Fruit fly (Drosophila melanogaster) whole organism, embryonic: ENCODE measurements around the gene Cnot4.

Source experiments
- Adf1 ChIP-seq: fragments of 200-800 bp; sonication (Bioruptor generic); IDR thresholded peaks from 2 replicates; pipeline ENCODE4 v1.3.6; 2022; ENCODE audit warnings: missing biosample characterization, missing genetic modification characterization
- Bteb2 ChIP-seq: fragments of 200-800 bp; sonication (Bioruptor generic); optimal IDR thresholded peaks from 2 replicates; lab custom pipeline; 2016; ENCODE audit warnings: missing biosample characterization, missing genetic modification characterization
- CG10321 ChIP-seq: fragments of 200-800 bp; sonication (Bioruptor generic); IDR thresholded peaks from 2 replicates; pipeline ENCODE4 v1.3.6; 2022; ENCODE audit warnings: missing biosample characterization, missing genetic modification characterization
- CG11696 ChIP-seq: fragments of 200-800 bp; sonication (Bioruptor generic); IDR thresholded peaks from 2 replicates; pipeline ENCODE4 v1.3.6; 2022; ENCODE audit warnings: missing biosample characterization, missing genetic modification characterization
- CG1233 ChIP-seq: fragments of 200-800 bp; sonication (Bioruptor generic); optimal IDR thresholded peaks from 4 replicates; lab custom pipeline; 2018; ENCODE audit warnings: missing biosample characterization, mild to moderate bottlenecking, missing genetic modification characterization
- CG17186 ChIP-seq: fragments of 200-800 bp; sonication (Bioruptor generic); optimal IDR thresholded peaks from 3 replicates; lab custom pipeline; 2017; ENCODE audit warnings: missing biosample characterization, missing genetic modification reagents, missing genetic modification characterization
- CG1832 ChIP-seq: fragments of 200-800 bp; sonication (Bioruptor generic); optimal IDR thresholded peaks from 2 replicates; lab custom pipeline; 2017; ENCODE audit warnings: missing biosample characterization, mild to moderate bottlenecking, missing genetic modification characterization, inconsistent platforms
- CG18599 ChIP-seq: fragments of 200-800 bp; sonication (Bioruptor generic); optimal IDR thresholded peaks from 3 replicates; lab custom pipeline; 2017; ENCODE audit warnings: missing biosample characterization, missing genetic modification characterization, mild to moderate bottlenecking, moderate library complexity, missing genetic modification reagents
- CG2678 ChIP-seq: fragments of 200-800 bp; sonication (Bioruptor generic); optimal IDR thresholded peaks from 3 replicates; lab custom pipeline; 2019; ENCODE audit warnings: missing biosample characterization, mild to moderate bottlenecking, missing genetic modification characterization, moderate library complexity
- CG3847 ChIP-seq: fragments of 200-800 bp; sonication (Bioruptor generic); IDR thresholded peaks from 2 replicates; pipeline ENCODE4 v1.3.6; 2022; ENCODE audit warnings: missing biosample characterization, missing genetic modification characterization
- CG4360 ChIP-seq: fragments of 200-800 bp; sonication (Bioruptor generic); IDR thresholded peaks from 2 replicates; pipeline ENCODE4 v1.3.6; 2022; ENCODE audit warnings: missing biosample characterization, missing genetic modification characterization
- CG4854 ChIP-seq: fragments of 200-800 bp; sonication (Bioruptor generic); optimal IDR thresholded peaks from 2 replicates; lab custom pipeline; 2016; ENCODE audit warnings: missing biosample characterization, missing genetic modification characterization, inconsistent platforms
- CG5953 ChIP-seq: fragments of 200-800 bp; sonication (Bioruptor generic); IDR thresholded peaks from 2 replicates; pipeline ENCODE4 v1.3.6; 2022; ENCODE audit warnings: missing biosample characterization, missing genetic modification characterization
- CG7786 ChIP-seq: fragments of 200-800 bp; sonication (Bioruptor generic); optimal IDR thresholded peaks from 2 replicates; lab custom pipeline; 2016; ENCODE audit warnings: missing biosample characterization, missing genetic modification characterization
- CG7928 ChIP-seq: fragments of 200-800 bp; sonication (Bioruptor generic); optimal IDR thresholded peaks from 2 replicates; lab custom pipeline; 2017; ENCODE audit warnings: missing biosample characterization, mild to moderate bottlenecking, missing genetic modification characterization
- CHES-1-like ChIP-seq: fragments of 200-800 bp; sonication (Bioruptor generic); optimal IDR thresholded peaks from 2 replicates; lab custom pipeline; 2016; ENCODE audit warnings: missing biosample characterization, missing genetic modification characterization
- Ets97D ChIP-seq: fragments of 200-800 bp; sonication (Bioruptor generic); optimal IDR thresholded peaks from 3 replicates; lab custom pipeline; 2016; ENCODE audit warnings: missing biosample characterization, missing genetic modification characterization
- HmgD ChIP-seq: fragments of 200-800 bp; sonication (Bioruptor generic); optimal IDR thresholded peaks from 3 replicates; lab custom pipeline; 2016; ENCODE audit warnings: missing biosample characterization, missing genetic modification characterization
- Jarid2 ChIP-seq: fragments of 200-800 bp; sonication (Bioruptor generic); optimal IDR thresholded peaks from 3 replicates; lab custom pipeline; 2017; ENCODE audit warnings: mild to moderate bottlenecking, missing biosample characterization, missing genetic modification reagents, missing genetic modification characterization
- Lhr ChIP-seq: fragments of 200-800 bp; sonication (Bioruptor generic); optimal IDR thresholded peaks from 3 replicates; lab custom pipeline; 2017; ENCODE audit warnings: mild to moderate bottlenecking, missing biosample characterization, missing genetic modification reagents, missing genetic modification characterization
- PHDP ChIP-seq: fragments of 200-800 bp; sonication (Bioruptor generic); optimal IDR thresholded peaks from 3 replicates; lab custom pipeline; 2018; ENCODE audit warnings: missing biosample characterization, mild to moderate bottlenecking, missing genetic modification characterization, moderate library complexity
- Pdp1 ChIP-seq, 2 experiments: fragments of 200-800 bp; sonication (Bioruptor generic); optimal IDR thresholded peaks; 3 replicates each; lab custom pipeline; 2016; ENCODE audit warnings: missing biosample characterization in 2 of 2, missing genetic modification characterization in 2 of 2, mild to moderate bottlenecking in 1 of 2, moderate library complexity in 1 of 2
- Rfx ChIP-seq: fragments of 200-800 bp; sonication (Bioruptor generic); IDR thresholded peaks from 2 replicates; pipeline ENCODE4 v1.3.6; 2022; ENCODE audit warnings: missing biosample characterization, missing genetic modification characterization
- Spps ChIP-seq: fragments of 200-800 bp; sonication (Bioruptor generic); optimal IDR thresholded peaks from 2 replicates; lab custom pipeline; 2018; ENCODE audit warnings: missing biosample characterization, mild to moderate bottlenecking, missing genetic modification characterization
- Taf1 ChIP-seq: fragments of 200-800 bp; sonication (Bioruptor generic); IDR thresholded peaks from 2 replicates; pipeline ENCODE4 v1.3.6; 2022; ENCODE audit warnings: missing biosample characterization, missing genetic modification characterization
- Usf ChIP-seq: fragments of 200-800 bp; sonication (Bioruptor generic); optimal IDR thresholded peaks from 2 replicates; lab custom pipeline; 2017; ENCODE audit warnings: missing genotype, missing biosample characterization, missing genetic modification characterization
- bab2 ChIP-seq: fragments of 200-800 bp; sonication (Bioruptor generic); optimal IDR thresholded peaks from 2 replicates; lab custom pipeline; 2016; ENCODE audit warnings: missing biosample characterization, missing genetic modification characterization
- crp ChIP-seq, 2 experiments: fragments of 200-800 bp; sonication (Bioruptor generic); optimal IDR thresholded peaks; 2 replicates in 1 of 2; 3 replicates in 1 of 2; lab custom pipeline; 2017; ENCODE audit warnings: missing biosample characterization in 2 of 2, missing genetic modification characterization in 2 of 2, mild to moderate bottlenecking in 1 of 2, moderate library complexity in 1 of 2
- dan ChIP-seq: fragments of 200-800 bp; sonication (Bioruptor generic); IDR thresholded peaks from 2 replicates; pipeline ENCODE4 v1.3.6; 2022; ENCODE audit warnings: missing biosample characterization, missing genetic modification characterization
- dmrt11E ChIP-seq: fragments of 200-800 bp; sonication (Bioruptor generic); optimal IDR thresholded peaks from 3 replicates; lab custom pipeline; 2018; ENCODE audit warnings: missing biosample characterization, mild to moderate bottlenecking, missing genetic modification characterization, moderate library complexity
- dysf ChIP-seq: fragments of 200-800 bp; sonication (Bioruptor generic); IDR thresholded peaks from 3 replicates; pipeline ENCODE4 v1.3.6; 2022; ENCODE audit warnings: missing biosample characterization, missing genetic modification characterization
- gcm ChIP-seq: fragments of 200-800 bp; sonication (Bioruptor generic); optimal IDR thresholded peaks from 2 replicates; lab custom pipeline; 2019; ENCODE audit warnings: missing biosample characterization, mild to moderate bottlenecking, missing genetic modification characterization, moderate library complexity
- gsb ChIP-seq: fragments of 200-800 bp; sonication (Bioruptor generic); IDR thresholded peaks from 2 replicates; pipeline ENCODE4 v1.3.6; 2022; ENCODE audit warnings: missing biosample characterization, missing genetic modification characterization
- jing ChIP-seq: fragments of 200-800 bp; sonication (Bioruptor generic); optimal IDR thresholded peaks from 2 replicates; lab custom pipeline; 2018; ENCODE audit warnings: missing biosample characterization, mild to moderate bottlenecking, missing genetic modification characterization
- maf-S ChIP-seq: fragments of 200-800 bp; sonication (Bioruptor generic); optimal IDR thresholded peaks from 2 replicates; lab custom pipeline; 2016; ENCODE audit warnings: missing biosample characterization, missing genetic modification characterization
- odd ChIP-seq: fragments of 200-800 bp; sonication (Bioruptor generic); optimal IDR thresholded peaks from 2 replicates; lab custom pipeline; 2017; ENCODE audit warnings: missing biosample characterization, mild to moderate bottlenecking, missing genetic modification characterization
- pho ChIP-seq: fragments of 200-800 bp; sonication (Bioruptor generic); optimal IDR thresholded peaks from 2 replicates; lab custom pipeline; 2016; ENCODE audit warnings: missing biosample characterization, missing genetic modification characterization
- ro ChIP-seq: fragments of 200-800 bp; sonication (Bioruptor generic); IDR thresholded peaks from 2 replicates; pipeline ENCODE4 v1.3.6; 2022; ENCODE audit warnings: missing biosample characterization, missing genetic modification characterization
- run ChIP-seq: fragments of 200-800 bp; sonication (Bioruptor generic); optimal IDR thresholded peaks from 3 replicates; lab custom pipeline; 2018; ENCODE audit warnings: missing biosample characterization, mild to moderate bottlenecking, missing genetic modification characterization
- seq ChIP-seq: fragments of 200-800 bp; sonication (Bioruptor generic); IDR thresholded peaks from 2 replicates; pipeline ENCODE4 v1.3.6; 2022; ENCODE audit warnings: missing biosample characterization, missing genetic modification characterization
- shn ChIP-seq: fragments of 200-800 bp; sonication (Bioruptor generic); optimal IDR thresholded peaks from 3 replicates; lab custom pipeline; 2016; ENCODE audit warnings: missing biosample characterization, missing genetic modification characterization
- sna ChIP-seq: fragments of 200-800 bp; sonication (Bioruptor generic); IDR thresholded peaks from 2 replicates; pipeline ENCODE4 v1.3.6; 2022; ENCODE audit warnings: missing biosample characterization, missing genetic modification characterization; ENCODE audit not compliant: partially characterized antibody
- tio ChIP-seq: fragments of 200-800 bp; sonication (Bioruptor generic); optimal IDR thresholded peaks from 2 replicates; lab custom pipeline; 2017; ENCODE audit warnings: missing biosample characterization, missing genetic modification characterization, inconsistent platforms
- vvl ChIP-seq: fragments of 200-800 bp; sonication (Bioruptor generic); IDR thresholded peaks from 2 replicates; pipeline ENCODE4 v1.3.6; 2022; ENCODE audit warnings: missing biosample characterization, missing genetic modification characterization
- wdn ChIP-seq: fragments of 200-800 bp; sonication (Bioruptor generic); IDR thresholded peaks from 2 replicates; pipeline ENCODE4 v1.3.6; 2022; ENCODE audit warnings: missing biosample characterization, missing genetic modification characterization
- wor ChIP-seq: fragments of 200-800 bp; sonication (Bioruptor generic); IDR thresholded peaks from 2 replicates; pipeline ENCODE4 v1.3.6; 2022; ENCODE audit warnings: missing biosample characterization, missing genetic modification characterization
- zfh2 ChIP-seq: fragments of 200-800 bp; sonication (Bioruptor generic); optimal IDR thresholded peaks from 2 replicates; lab custom pipeline; 2016; ENCODE audit warnings: missing biosample characterization, missing genetic modification characterization

Cnot4 gene

DNA sequence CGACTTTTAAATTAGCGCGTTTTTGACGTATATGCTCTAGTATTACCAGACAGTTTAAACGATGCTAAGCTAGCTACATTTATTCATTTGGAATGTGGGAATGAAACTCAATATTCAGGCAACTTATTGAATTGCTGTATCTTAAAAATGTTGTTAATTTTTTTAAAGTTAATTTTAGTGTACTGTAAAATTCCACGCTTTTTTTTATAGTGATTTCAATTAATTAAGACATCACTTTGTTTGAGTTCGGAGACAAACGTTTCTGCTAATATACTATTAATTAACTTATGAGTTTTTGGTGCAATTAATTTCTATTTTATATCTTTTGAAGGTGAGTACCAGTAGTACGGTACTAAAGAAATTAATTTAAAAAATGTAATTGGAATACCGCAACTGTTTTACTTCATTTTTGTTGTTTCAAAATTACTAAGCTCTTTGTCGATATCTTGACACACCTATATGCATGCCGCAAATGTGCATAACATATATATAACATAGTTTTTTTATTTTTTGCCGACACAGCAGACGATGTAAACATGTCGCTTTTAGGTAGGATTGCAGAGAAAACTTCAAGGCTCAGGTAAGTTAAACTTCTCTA is 10.2 kb upstream of the Cnot4 start, which contains the start of the genes Cdk1 and mRpS7 (continued):
- TF ChIP-seq zfh2 (peak; percentile 52), Adf1 (0 out of 2 replicates have a peak, but pooled peaks have one; percentile 16), wdn (no peak), Usf (peak; percentile 40), CG18599 (GFP tag; lab: Kevin White, UChicago) (peak; percentile 75), CG4854 (GFP tag; lab: Kevin White, UChicago) (peak; percentile 40), Taf1 (GFP tag; lab: Robert Waterston, UW) (0 out of 2 replicates have a peak, but pooled peaks have one; percentile 37), gcm (GFP tag; lab: Kevin White, UChicago) (peak; percentile 66), tio (GFP tag; lab: Kevin White, UChicago) (peak; percentile 74), Bteb2 (GFP tag; lab: Kevin White, UChicago) (peak; percentile 69), maf-S (GFP tag; lab: Kevin White, UChicago) (peak; percentile 23), CG2678 (tag; lab: Kevin White, UChicago) (peak; percentile 87), CHES-1-like (GFP tag; lab: Kevin White, UChicago) (peak; percentile 47), ro (GFP tag; lab: Robert Waterston, UW) (no peak), Ets97D (GFP tag; lab: Kevin White, UChicago) (peak; percentile 31), CG10321 (no peak), CG3847 (peak; percentile 51; the same call in 1 of the 2 replicates), Jarid2 (GFP tag; lab: Kevin White, UChicago) (no peak), dmrt11E (tag; lab: Kevin White, UChicago) (peak; percentile 71), PHDP (tag; lab: Kevin White, UChicago) (peak; percentile 81), Spps (tag; lab: Kevin White, UChicago) (peak; percentile 66), sna (GFP tag; lab: Robert Waterston, UW) (no peak), wor (GFP tag; lab: Robert Waterston, UW) (peak; percentile 56; the same call in 1 of the 2 replicates), run (no peak), CG5953 (GFP tag; lab: Robert Waterston, UW) (0 out of 2 replicates have a peak, but pooled peaks have one; percentile 52), jing (GFP tag; lab: Kevin White, UChicago) (no peak), gsb (0 out of 2 replicates have a peak, but pooled peaks have one; percentile 32), Rfx (peak; percentile 70), shn (GFP tag; lab: Kevin White, UChicago) (peak; percentile 31), CG1233 (GFP tag; lab: Kevin White, UChicago) (peak; percentile 66), CG7786 (GFP tag; lab: Kevin White, UChicago) (peak; percentile 47), bab2 (GFP tag; lab: Kevin White, UChicago) (peak; percentile 59), dan (no peak), CG7928 (peak; percentile 18), odd (GFP tag; lab: Kevin White, UChicago) (no peak), CG4360 (no peak), pho (GFP tag; lab: Kevin White, UChicago) (peak; percentile 63), vvl (peak; percentile 77), CG11696 (GFP tag; lab: Robert Waterston, UW) (0 out of 2 replicates have a peak, but pooled peaks have one; percentile 51), CG17186 (GFP tag; lab: Kevin White, UChicago) (peak; percentile 30), dysf (GFP tag; lab: Robert Waterston, UW) (peak; percentile 77; the same call in 2 of the 3 replicates), CG1832 (GFP tag; lab: Kevin White, UChicago) (no peak), Pdp1 (GFP tag; optimal IDR thresholded peaks at IDR 0.05; lab: Kevin White, UChicago) (peak in 1 of 2 experiments; percentile 56), Lhr (GFP tag; lab: Kevin White, UChicago) (peak; percentile 45), HmgD (GFP tag; lab: Kevin White, UChicago) (peak; percentile 36), seq (GFP tag; lab: Robert Waterston, UW) (no peak), crp (GFP tag; optimal IDR thresholded peaks at IDR 0.05; lab: Kevin White, UChicago) (peak in 1 of 2 experiments; percentile 35)
